Fruit fly (Drosophila melanogaster) whole organism, embryonic: ENCODE results near the gene CG33288.

Source experiments
- Antp ChIP-seq: fragments of 200-800 bp; sonication (Bioruptor generic); optimal IDR thresholded peaks from 3 replicates; lab custom pipeline; 2016; ENCODE audit warnings: missing biosample characterization, missing genetic modification characterization
- Atf3 ChIP-seq: fragments of 200-800 bp; sonication (Bioruptor generic); optimal IDR thresholded peaks from 3 replicates; lab custom pipeline; 2016; ENCODE audit warnings: missing biosample characterization, missing genetic modification characterization
- Atf6 ChIP-seq: fragments of 200-800 bp; sonication (Bioruptor generic); IDR thresholded peaks from 2 replicates; pipeline ENCODE4 v1.3.6; 2022; ENCODE audit warnings: missing biosample characterization, missing genetic modification characterization
- Awh ChIP-seq: fragments of 200-800 bp; sonication (Bioruptor generic); IDR thresholded peaks from 2 replicates; pipeline ENCODE4, ENCODE4 v1.3.6; 2022; ENCODE audit warnings: missing biosample characterization, missing genetic modification characterization
- CG10462 ChIP-seq: fragments of 200-800 bp; sonication (Bioruptor generic); optimal IDR thresholded peaks from 2 replicates; lab custom pipeline; 2016; ENCODE audit warnings: missing biosample characterization, missing genetic modification characterization
- CG12071 ChIP-seq: fragments of 200-800 bp; sonication (Bioruptor generic); optimal IDR thresholded peaks from 3 replicates; lab custom pipeline; 2018; ENCODE audit warnings: missing biosample characterization, mild to moderate bottlenecking, missing genetic modification characterization
- CG13424 ChIP-seq: fragments of 200-800 bp; sonication (Bioruptor generic); optimal IDR thresholded peaks from 2 replicates; lab custom pipeline; 2019; ENCODE audit warnings: missing biosample characterization, mild to moderate bottlenecking, missing genetic modification characterization, moderate library complexity
- CG13894 ChIP-seq: fragments of 200-800 bp; sonication (Bioruptor generic); optimal IDR thresholded peaks from 3 replicates; lab custom pipeline; 2018; ENCODE audit warnings: missing biosample characterization, mild to moderate bottlenecking, missing genetic modification characterization, moderate library complexity
- CG14965 ChIP-seq: fragments of 200-800 bp; sonication (Bioruptor generic); optimal IDR thresholded peaks from 2 replicates; lab custom pipeline; 2016; ENCODE audit warnings: missing biosample characterization, missing genetic modification characterization, borderline replicate concordance
- CG16863 ChIP-seq: fragments of 200-800 bp; sonication (Bioruptor generic); optimal IDR thresholded peaks from 3 replicates; lab custom pipeline; 2016; ENCODE audit warnings: missing biosample characterization, missing genetic modification characterization
- CG18619 ChIP-seq: fragments of 200-800 bp; sonication (Bioruptor generic); optimal IDR thresholded peaks from 3 replicates; lab custom pipeline; 2017; ENCODE audit warnings: missing biosample characterization, mild to moderate bottlenecking, missing genetic modification characterization
- CG33557 ChIP-seq: fragments of 200-800 bp; sonication (Bioruptor generic); optimal IDR thresholded peaks from 2 replicates; lab custom pipeline; 2019; ENCODE audit warnings: missing biosample characterization, mild to moderate bottlenecking, missing genetic modification characterization, moderate library complexity
- CG5180 ChIP-seq: fragments of 200-800 bp; sonication (Bioruptor generic); optimal IDR thresholded peaks from 3 replicates; lab custom pipeline; 2017; ENCODE audit warnings: missing biosample characterization, missing genetic modification characterization, mild to moderate bottlenecking, moderate library complexity, missing genetic modification reagents
- CG7271 ChIP-seq: fragments of 200-800 bp; sonication (Bioruptor generic); optimal IDR thresholded peaks from 2 replicates; lab custom pipeline; 2018; ENCODE audit warnings: missing biosample characterization, mild to moderate bottlenecking, missing genetic modification characterization, moderate library complexity
- CG8944 ChIP-seq: fragments of 200-800 bp; sonication (Bioruptor generic); optimal IDR thresholded peaks from 3 replicates; lab custom pipeline; 2016; ENCODE audit warnings: missing biosample characterization, missing genetic modification characterization
- Dek ChIP-seq: fragments of 200-800 bp; sonication (Bioruptor generic); optimal IDR thresholded peaks from 3 replicates; lab custom pipeline; 2019; ENCODE audit warnings: missing biosample characterization, mild to moderate bottlenecking, missing genetic modification characterization, moderate library complexity
- E2f2 ChIP-seq: fragments of 200-800 bp; sonication (Bioruptor generic); IDR thresholded peaks from 2 replicates; pipeline ENCODE4 v1.3.6; 2022; ENCODE audit warnings: missing biosample characterization, missing genetic modification characterization
- Hr39 ChIP-seq: fragments of >200 bp; optimal IDR thresholded peaks from 2 replicates; lab custom pipeline; 2017
- Hsf ChIP-seq: fragments of 200-800 bp; sonication (Bioruptor generic); optimal IDR thresholded peaks from 3 replicates; lab custom pipeline; 2016; ENCODE audit warnings: missing biosample characterization, missing genetic modification characterization
- Lhr ChIP-seq: fragments of 200-800 bp; sonication (Bioruptor generic); optimal IDR thresholded peaks from 3 replicates; lab custom pipeline; 2017; ENCODE audit warnings: mild to moderate bottlenecking, missing biosample characterization, missing genetic modification reagents, missing genetic modification characterization
- MBD-R2 ChIP-seq: fragments of 200-800 bp; sonication (Bioruptor generic); IDR thresholded peaks from 2 replicates; pipeline ENCODE4 v1.3.6; 2022; ENCODE audit warnings: missing biosample characterization, missing genetic modification characterization
- Oaz ChIP-seq: fragments of 200-800 bp; sonication (Bioruptor generic); IDR thresholded peaks from 2 replicates; pipeline ENCODE4 v1.3.6; 2022; ENCODE audit warnings: missing biosample characterization, missing genetic modification characterization
- Opbp ChIP-seq: fragments of 200-800 bp; sonication (Bioruptor generic); IDR thresholded peaks from 3 replicates; pipeline ENCODE4 v1.3.6; 2022; ENCODE audit warnings: missing biosample characterization, missing genetic modification characterization; ENCODE audit not compliant: partially characterized antibody
- PHDP ChIP-seq: fragments of 200-800 bp; sonication (Bioruptor generic); optimal IDR thresholded peaks from 3 replicates; lab custom pipeline; 2018; ENCODE audit warnings: missing biosample characterization, mild to moderate bottlenecking, missing genetic modification characterization, moderate library complexity
- Scr ChIP-seq: fragments of 200-800 bp; sonication (Bioruptor generic); IDR thresholded peaks from 2 replicates; pipeline ENCODE4 v1.3.6; 2022; ENCODE audit warnings: missing biosample characterization, missing genetic modification characterization; ENCODE audit not compliant: partially characterized antibody
- Stat92E ChIP-seq, 3 experiments: fragments of >200 bp in 2 of 3; fragments of 200-800 bp in 1 of 3; sonication (Bioruptor generic) in 1 of 3; optimal IDR thresholded peaks; 2 replicates each; lab custom pipeline; 2017 to 2019; ENCODE audit warnings: missing biosample characterization in 3 of 3, missing genetic modification characterization in 3 of 3, mild to moderate bottlenecking in 1 of 3, moderate library complexity in 1 of 3
- ac ChIP-seq: fragments of 200-800 bp; sonication (Bioruptor generic); optimal IDR thresholded peaks from 3 replicates; lab custom pipeline; 2017; ENCODE audit warnings: missing biosample characterization, mild to moderate bottlenecking, missing genetic modification characterization
- ase ChIP-seq: fragments of 200-800 bp; sonication (Bioruptor generic); IDR thresholded peaks from 3 replicates; pipeline ENCODE4 v1.3.6; 2022; ENCODE audit warnings: missing biosample characterization, missing genetic modification characterization
- ato ChIP-seq: fragments of 200-800 bp; sonication (Bioruptor generic); IDR thresholded peaks from 2 replicates; pipeline ENCODE4 v1.3.6; 2022; ENCODE audit warnings: missing biosample characterization, missing genetic modification characterization; ENCODE audit not compliant: partially characterized antibody
- bab2 ChIP-seq: fragments of 200-800 bp; sonication (Bioruptor generic); optimal IDR thresholded peaks from 2 replicates; lab custom pipeline; 2016; ENCODE audit warnings: missing biosample characterization, missing genetic modification characterization
- bbx ChIP-seq: fragments of 200-800 bp; sonication (Bioruptor generic); IDR thresholded peaks from 2 replicates; pipeline ENCODE4 v1.3.6; 2022; ENCODE audit warnings: missing biosample characterization, missing genetic modification characterization; ENCODE audit not compliant: partially characterized antibody
- bcd ChIP-seq: fragments of 200-800 bp; sonication (Bioruptor generic); optimal IDR thresholded peaks from 2 replicates; lab custom pipeline; 2017; ENCODE audit warnings: missing biosample characterization, mild to moderate bottlenecking, missing genetic modification characterization
- bowl ChIP-seq: fragments of 200-800 bp; sonication (Bioruptor generic); IDR thresholded peaks from 2 replicates; pipeline ENCODE4 v1.3.6; 2022; ENCODE audit warnings: missing biosample characterization, missing genetic modification characterization
- dpn ChIP-seq, 2 experiments: fragments of 200-800 bp; sonication (Bioruptor generic); optimal IDR thresholded peaks; 3 replicates each; lab custom pipeline; 2016; ENCODE audit warnings: missing biosample characterization in 2 of 2, missing genetic modification characterization in 2 of 2
- fd64A ChIP-seq: fragments of 200-800 bp; sonication (Bioruptor generic); optimal IDR thresholded peaks from 3 replicates; lab custom pipeline; 2018; ENCODE audit warnings: missing biosample characterization, mild to moderate bottlenecking, missing genetic modification characterization
- fd96Cb ChIP-seq: fragments of 200-800 bp; sonication (Bioruptor generic); optimal IDR thresholded peaks from 2 replicates; lab custom pipeline; 2018; ENCODE audit warnings: missing biosample characterization, mild to moderate bottlenecking, missing genetic modification characterization, moderate library complexity
- grau ChIP-seq: fragments of 200-800 bp; optimal IDR thresholded peaks from 3 replicates; lab custom pipeline; 2019; ENCODE audit warnings: missing biosample characterization, mild to moderate bottlenecking, missing genetic modification characterization, moderate library complexity
- grn ChIP-seq: fragments of 200-800 bp; sonication (Bioruptor generic); optimal IDR thresholded peaks from 3 replicates; lab custom pipeline; 2017; ENCODE audit warnings: missing biosample characterization, missing genetic modification characterization
- gsb-n ChIP-seq: fragments of 200-800 bp; sonication (Bioruptor generic); optimal IDR thresholded peaks from 3 replicates; lab custom pipeline; 2018; ENCODE audit warnings: missing biosample characterization, mild to moderate bottlenecking, missing genetic modification characterization
- her ChIP-seq: fragments of 200-800 bp; sonication (Bioruptor generic); optimal IDR thresholded peaks from 2 replicates; lab custom pipeline; 2016; ENCODE audit warnings: missing biosample characterization, missing genetic modification characterization
- hth ChIP-seq: fragments of >200 bp; optimal IDR thresholded peaks from 2 replicates; lab custom pipeline; 2017; ENCODE audit warnings: inconsistent platforms
- lola ChIP-seq, 3 experiments: fragments of >200 bp in 2 of 3; fragments of 200-800 bp in 1 of 3; sonication (Bioruptor generic) in 1 of 3; optimal IDR thresholded peaks; 2 replicates each; lab custom pipeline; 2017 to 2019; ENCODE audit warnings: missing biosample characterization in 3 of 3, missing genetic modification characterization in 3 of 3, mild to moderate bottlenecking in 1 of 3, moderate library complexity in 1 of 3
- ranshi ChIP-seq: fragments of 200-800 bp; sonication (Bioruptor generic); IDR thresholded peaks from 2 replicates; pipeline ENCODE4 v1.3.6; 2022; ENCODE audit warnings: missing biosample characterization, missing genetic modification characterization
- rib ChIP-seq: fragments of 200-800 bp; sonication (Bioruptor generic); IDR thresholded peaks from 2 replicates; pipeline ENCODE4 v1.3.6; 2022; ENCODE audit warnings: missing biosample characterization, missing genetic modification characterization
- sc ChIP-seq, 3 experiments: fragments of >200 bp in 2 of 3; fragments of 200-800 bp in 1 of 3; sonication (Bioruptor generic) in 1 of 3; optimal IDR thresholded peaks; 2 replicates in 2 of 3; 3 replicates in 1 of 3; lab custom pipeline; 2017; ENCODE audit warnings: mild to moderate bottlenecking in 1 of 3, missing biosample characterization in 1 of 3, missing genetic modification characterization in 1 of 3, missing genetic modification reagents in 1 of 3
- sisA ChIP-seq: fragments of 200-800 bp; sonication (Bioruptor generic); IDR thresholded peaks from 2 replicates; pipeline ENCODE4 v1.3.6; 2022; ENCODE audit warnings: missing biosample characterization, missing genetic modification characterization
- sna ChIP-seq: fragments of 200-800 bp; sonication (Bioruptor generic); IDR thresholded peaks from 2 replicates; pipeline ENCODE4 v1.3.6; 2022; ENCODE audit warnings: missing biosample characterization, missing genetic modification characterization; ENCODE audit not compliant: partially characterized antibody
- sqz ChIP-seq: fragments of 200-800 bp; sonication (Bioruptor generic); optimal IDR thresholded peaks from 3 replicates; lab custom pipeline; 2018; ENCODE audit warnings: missing biosample characterization, mild to moderate bottlenecking, missing genetic modification characterization
- tgo ChIP-seq: fragments of 200-800 bp; sonication (Bioruptor generic); IDR thresholded peaks from 3 replicates; pipeline ENCODE4 v1.3.6; 2022; ENCODE audit warnings: missing biosample characterization, missing genetic modification characterization
- vfl ChIP-seq: fragments of 200-800 bp; sonication (Bioruptor generic); optimal IDR thresholded peaks from 2 replicates; lab custom pipeline; 2016; ENCODE audit warnings: missing biosample characterization, missing genetic modification characterization
- z ChIP-seq: fragments of 200-800 bp; sonication (Bioruptor generic); IDR thresholded peaks from 3 replicates; pipeline ENCODE4 v1.3.6; 2022; ENCODE audit warnings: missing biosample characterization, missing genetic modification characterization

Gene CG33288

DNA sequence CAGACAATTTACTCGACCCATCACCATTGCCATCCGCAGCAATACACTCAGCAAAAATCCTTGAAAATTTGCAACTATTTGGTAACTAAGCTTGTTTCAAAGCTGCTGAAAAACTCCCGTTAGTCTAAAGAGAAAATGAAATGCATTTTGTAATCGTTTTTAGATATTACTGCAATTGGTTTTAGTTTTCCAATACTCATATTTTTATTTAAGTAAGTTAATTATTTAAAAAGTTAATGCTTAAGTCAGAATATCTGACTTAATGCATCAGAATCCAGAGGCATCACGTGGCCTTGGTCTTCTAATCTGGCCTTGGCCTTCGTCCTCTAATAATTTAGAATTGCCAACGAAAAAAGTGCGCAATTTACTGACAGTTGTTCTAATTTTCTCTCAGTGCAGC, 35.3 kb downstream of the CG33288 start (continued):
- TF ChIP-seq Stat92E (GFP tag; optimal IDR thresholded peaks at IDR 0.05; lab: Kevin White, UChicago) (no peak), sna (GFP tag; lab: Robert Waterston, UW) (no peak), ato (GFP tag; lab: Robert Waterston, UW) (no peak), sisA (GFP tag; lab: Robert Waterston, UW) (0 out of 2 replicates have a peak, but pooled peaks have one; percentile 6), grau (tag; lab: Kevin White, UChicago) (peak; percentile 5), ranshi (no peak), CG13424 (tag; lab: Kevin White, UChicago) (no peak), z (GFP tag; lab: Robert Waterston, UW) (no peak), Dek (tag; lab: Kevin White, UChicago) (no peak), sc (optimal IDR thresholded peaks at IDR 0.05; lab: Kevin White, UChicago) (no peak), sc (GFP tag; optimal IDR thresholded peaks at IDR 0.05; lab: Kevin White, UChicago) (peak; percentile 43), CG16863 (GFP tag; lab: Kevin White, UChicago) (no peak), sqz (GFP tag; lab: Kevin White, UChicago) (no peak), Atf6 (GFP tag; lab: Robert Waterston, UW) (no peak), CG18619 (GFP tag; lab: Kevin White, UChicago) (no peak), bowl (GFP tag; lab: Robert Waterston, UW) (no peak), vfl (GFP tag; lab: Kevin White, UChicago) (no peak), E2f2 (GFP tag; lab: Robert Waterston, UW) (no peak), CG8944 (GFP tag; lab: Kevin White, UChicago) (no peak), fd64A (GFP tag; lab: Kevin White, UChicago) (no peak), Hr39 (lab: Kevin White, UChicago) (no peak), bab2 (GFP tag; lab: Kevin White, UChicago) (no peak), CG10462 (GFP tag; lab: Kevin White, UChicago) (no peak), gsb-n (tag; lab: Kevin White, UChicago) (no peak), grn (GFP tag; lab: Kevin White, UChicago) (no peak), fd96Cb (tag; lab: Kevin White, UChicago) (peak; percentile 18), Oaz (no peak), CG13894 (no peak), CG14965 (GFP tag; lab: Kevin White, UChicago) (no peak), CG33557 (GFP tag; lab: Kevin White, UChicago) (peak; percentile 10), Antp (GFP tag; lab: Kevin White, UChicago) (no peak), dpn (GFP tag; optimal IDR thresholded peaks at IDR 0.05; lab: Kevin White, UChicago) (no peak), Opbp (GFP tag; lab: Robert Waterston, UW) (no peak), Atf3 (GFP tag; lab: Kevin White, UChicago) (no peak), Awh (no peak), Hsf (GFP tag; lab: Kevin White, UChicago) (no peak), tgo (GFP tag; lab: Robert Waterston, UW) (no peak), ac (GFP tag; lab: Kevin White, UChicago) (no peak), Scr (GFP tag; lab: Robert Waterston, UW) (no peak), rib (GFP tag; lab: Robert Waterston, UW) (no peak), her (GFP tag; lab: Kevin White, UChicago) (no peak), bbx (no peak), lola (GFP tag; optimal IDR thresholded peaks at IDR 0.05; lab: Kevin White, UChicago) (peak in 1 of 3 experiments; percentile 75), CG12071 (GFP tag; lab: Kevin White, UChicago) (no peak), Lhr (GFP tag; lab: Kevin White, UChicago) (no peak), hth (lab: Kevin White, UChicago) (no peak), MBD-R2 (GFP tag; lab: Robert Waterston, UW) (no peak), PHDP (tag; lab: Kevin White, UChicago) (no peak), ase (GFP tag; lab: Robert Waterston, UW) (no peak), CG7271 (no peak), bcd (no peak), CG5180 (no peak)
